Fruit fly (Drosophila melanogaster): Measurements from ENCODE around the gene eIF3e.
A peak's percentile ranks its signal among the peaks of the same experiment; 100 is the strongest.

The eIF3e gene

DNA sequence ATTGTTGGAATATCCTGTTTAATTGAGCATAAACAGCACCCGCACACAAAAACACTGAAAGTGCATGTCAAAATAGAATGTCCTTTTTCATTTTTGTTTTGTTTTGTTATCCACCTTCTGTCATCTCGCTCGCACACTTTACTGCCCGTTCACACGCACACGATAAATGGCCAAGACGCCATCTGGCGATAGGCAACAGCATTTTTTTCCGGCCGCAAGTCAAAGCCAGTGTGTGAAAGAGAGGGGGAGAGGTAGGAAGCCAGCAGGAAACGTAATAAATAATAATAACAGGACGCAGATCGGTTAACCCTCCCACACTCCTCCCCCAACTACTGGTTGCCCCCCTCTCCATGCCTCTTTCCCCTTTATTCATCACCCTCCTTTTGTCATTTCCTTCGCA lies 16.9 kb downstream of the eIF3e start (continued):
- TF ChIP-seq Nf-YC (tag; optimal IDR thresholded peaks at IDR 0.05) = no peak
- no peak for TF ChIP-seq CG2889 (GFP tag; IDR thresholded peaks at IDR 0.05)
- 0 out of 3 replicates have a peak, but pooled peaks have one; percentile 24 for TF ChIP-seq hb (GFP tag; IDR thresholded peaks at IDR 0.05; ENCODE audit: partially characterized antibody)
- TF ChIP-seq Pdp1 (GFP tag; optimal IDR thresholded peaks at IDR 0.05) = peak in 1 of 2 experiments; percentile 9
- TF ChIP-seq otp (GFP tag; IDR thresholded peaks at IDR 0.05) = 0 out of 3 replicates have a peak, but pooled peaks have one; percentile 44
- 0 out of 3 replicates have a peak, but pooled peaks have one; percentile 59 for TF ChIP-seq gce (GFP tag; IDR thresholded peaks at IDR 0.05)
- peak; percentile 92 for TF ChIP-seq CTCF (GFP tag; optimal IDR thresholded peaks at IDR 0.05)
- TF ChIP-seq Oaz (GFP tag; IDR thresholded peaks at IDR 0.05) = 0 out of 2 replicates have a peak, but pooled peaks have one; percentile 19
- TF ChIP-seq caup (GFP tag; optimal IDR thresholded peaks at IDR 0.05; ENCODE audit: severe bottlenecking) = peak; percentile 13
- TF ChIP-seq CG8089 (GFP tag; optimal IDR thresholded peaks at IDR 0.05) = peak; percentile 47
- no peak for TF ChIP-seq CG32767 (GFP tag; IDR thresholded peaks at IDR 0.05)
- TF ChIP-seq CG9727 (GFP tag; optimal IDR thresholded peaks at IDR 0.05) = peak; percentile 18
- TF ChIP-seq Bgb (GFP tag; IDR thresholded peaks at IDR 0.05; ENCODE audit: partially characterized antibody) = no peak
- TF ChIP-seq Rfx (GFP tag; IDR thresholded peaks at IDR 0.05) = peak; percentile 46
- TF ChIP-seq insv (GFP tag; optimal IDR thresholded peaks at IDR 0.05) = peak in 1 of 2 experiments; percentile 70
- peak; percentile 68 for TF ChIP-seq psq (GFP tag; optimal IDR thresholded peaks at IDR 0.05)
- TF ChIP-seq CG3407 (GFP tag; optimal IDR thresholded peaks at IDR 0.05) = no peak
- no peak for TF ChIP-seq lov (optimal IDR thresholded peaks at IDR 0.05)
- peak; percentile 57; the same call in 1 of the 3 replicates for TF ChIP-seq lov (GFP tag; IDR thresholded peaks at IDR 0.05)
- TF ChIP-seq luna (GFP tag; optimal IDR thresholded peaks at IDR 0.05) = no peak
- TF ChIP-seq CG17359 (tag; optimal IDR thresholded peaks at IDR 0.05) = peak; percentile 36
- TF ChIP-seq CG10462 (GFP tag; optimal IDR thresholded peaks at IDR 0.05) = peak; percentile 21
- TF ChIP-seq dysf (GFP tag; IDR thresholded peaks at IDR 0.05) = 0 out of 3 replicates have a peak, but pooled peaks have one; percentile 34
- TF ChIP-seq CG15073 (GFP tag; optimal IDR thresholded peaks at IDR 0.05) = no peak
- TF ChIP-seq ase (GFP tag; IDR thresholded peaks at IDR 0.05) = peak; percentile 57; the same call in 2 of the 3 replicates
- peak; percentile 10 for TF ChIP-seq Lhr (GFP tag; optimal IDR thresholded peaks at IDR 0.05)
- peak; percentile 8 for TF ChIP-seq NC2β (GFP tag; optimal IDR thresholded peaks at IDR 0.05)
- peak; percentile 56 for TF ChIP-seq CG32532 (GFP tag; IDR thresholded peaks at IDR 0.05)
- TF ChIP-seq emc (GFP tag; optimal IDR thresholded peaks at IDR 0.05) = no peak
- peak; percentile 1 for TF ChIP-seq CG2678 (tag; optimal IDR thresholded peaks at IDR 0.05)
- TF ChIP-seq CG7987 (GFP tag; optimal IDR thresholded peaks at IDR 0.05) = peak; percentile 41
- peak; percentile 28 for TF ChIP-seq az2 (GFP tag; optimal IDR thresholded peaks at IDR 0.05)
- 0 out of 3 replicates have a peak, but pooled peaks have one; percentile 37 for TF ChIP-seq knrl (GFP tag; IDR thresholded peaks at IDR 0.05; ENCODE audit: partially characterized antibody)
- no peak for TF ChIP-seq ap (GFP tag; IDR thresholded peaks at IDR 0.05)
- no peak for TF ChIP-seq p53 (GFP tag; optimal IDR thresholded peaks at IDR 0.05)
- TF ChIP-seq CG14965 (GFP tag; optimal IDR thresholded peaks at IDR 0.05; ENCODE audit: borderline replicate concordance) = peak; percentile 97
- TF ChIP-seq sens-2 (GFP tag; IDR thresholded peaks at IDR 0.05) = no peak
- peak; percentile 66 for TF ChIP-seq CG6254 (GFP tag; optimal IDR thresholded peaks at IDR 0.05)
- no peak for TF ChIP-seq CG12659 (GFP tag; optimal IDR thresholded peaks at IDR 0.05)
- TF ChIP-seq CG18262 (tag; optimal IDR thresholded peaks at IDR 0.05) = no peak
- peak; percentile 96 for TF ChIP-seq CG17802 (tag; optimal IDR thresholded peaks at IDR 0.05)
- TF ChIP-seq CG17328 (GFP tag; IDR thresholded peaks at IDR 0.05) = peak; percentile 45
- no peak for TF ChIP-seq CG11085 (GFP tag; IDR thresholded peaks at IDR 0.05)
- peak; percentile 15 for TF ChIP-seq CG7271 (tag; optimal IDR thresholded peaks at IDR 0.05)
- no peak for TF ChIP-seq sc (optimal IDR thresholded peaks at IDR 0.05)
- no peak for TF ChIP-seq sc (GFP tag; optimal IDR thresholded peaks at IDR 0.05)
- peak; percentile 29 for TF ChIP-seq CG8924 (tag; optimal IDR thresholded peaks at IDR 0.05)
- peak; percentile 81 for TF ChIP-seq Ets65A (GFP tag)
- TF ChIP-seq pros (GFP tag; optimal IDR thresholded peaks at IDR 0.05) = peak; percentile 59
- peak; percentile 7 for TF ChIP-seq CG2712 (tag; optimal IDR thresholded peaks at IDR 0.05)
- TF ChIP-seq wor (GFP tag; IDR thresholded peaks at IDR 0.05) = no peak
